Worm (Caenorhabditis elegans) whole organism, late embryonic: Measurements from ENCODE around the gene srh-46.

Source experiments
- F13H6.1 ChIP-seq: sonication (generic microtip); optimal IDR thresholded peaks from 2 replicates; lab custom pipeline; 2016; ENCODE audit warnings: missing genetic modification characterization, missing compliant biosample characterization
- K02D7.2 ChIP-seq: sonication (generic microtip); optimal IDR thresholded peaks from 2 replicates; lab custom pipeline; 2017; ENCODE audit warnings: mild to moderate bottlenecking, missing genetic modification characterization, missing compliant biosample characterization
- K09A11.1 ChIP-seq: sonication (generic microtip); optimal IDR thresholded peaks from 2 replicates; lab custom pipeline; 2017; ENCODE audit warnings: antibody characterized with exemption, mild to moderate bottlenecking, missing genetic modification characterization, missing compliant biosample characterization; ENCODE audit not compliant: insufficient read depth
- T23F11.4 ChIP-seq: fragments of 200-800 bp; sonication (Bioruptor generic); optimal IDR thresholded peaks from 2 replicates; lab custom pipeline; 2018; ENCODE audit warnings: mild to moderate bottlenecking, missing genetic modification characterization, missing compliant biosample characterization
- Y22D7AL.16 ChIP-seq: sonication (generic microtip); optimal IDR thresholded peaks from 2 replicates; lab custom pipeline; 2016; ENCODE audit warnings: missing genetic modification characterization, missing compliant biosample characterization
- ama-1 ChIP-seq: fragments of 150-350 bp; optimal IDR thresholded peaks from 2 replicates; lab custom pipeline; 2014
- ceh-18 ChIP-seq: sonication (generic microtip); optimal IDR thresholded peaks from 2 replicates; lab custom pipeline; 2016; ENCODE audit warnings: missing genetic modification characterization, missing compliant biosample characterization
- ceh-19 ChIP-seq: fragments of 200-800 bp; sonication (Bioruptor generic); optimal IDR thresholded peaks from 2 replicates; lab custom pipeline; 2018; ENCODE audit warnings: mild to moderate bottlenecking, missing genetic modification characterization, missing compliant biosample characterization
- ceh-2 ChIP-seq: sonication (generic microtip); optimal IDR thresholded peaks from 2 replicates; lab custom pipeline; 2016; ENCODE audit warnings: missing genotype, missing genetic modification characterization, missing compliant biosample characterization
- ceh-22 ChIP-seq: sonication (generic microtip); optimal IDR thresholded peaks from 2 replicates; lab custom pipeline; 2017; ENCODE audit warnings: missing biosample characterization, missing genetic modification characterization
- ceh-24 ChIP-seq: sonication (generic microtip); optimal IDR thresholded peaks from 2 replicates; lab custom pipeline; 2016; ENCODE audit warnings: mild to moderate bottlenecking, missing genetic modification characterization, missing compliant biosample characterization
- ceh-45 ChIP-seq: fragments of 200-800 bp; sonication (Bioruptor generic); IDR thresholded peaks from 2 replicates; pipeline ENCODE4 v1.3.6; 2022; ENCODE audit warnings: missing genetic modification reagents, missing genetic modification characterization, missing compliant biosample characterization
- ceh-48 ChIP-seq: sonication (generic microtip); optimal IDR thresholded peaks from 2 replicates; lab custom pipeline; 2016; ENCODE audit warnings: missing genetic modification characterization, inconsistent platforms, missing compliant biosample characterization
- ceh-6 ChIP-seq: fragments of 200-800 bp; sonication (Bioruptor generic); optimal IDR thresholded peaks from 2 replicates; lab custom pipeline; 2018; ENCODE audit warnings: mild to moderate bottlenecking, missing genetic modification characterization, missing compliant biosample characterization
- che-1 ChIP-seq: sonication (generic microtip); optimal IDR thresholded peaks from 2 replicates; lab custom pipeline; 2016; ENCODE audit warnings: mild to moderate bottlenecking, missing genetic modification characterization, missing compliant biosample characterization
- elt-2 ChIP-seq: sonication (generic microtip); optimal IDR thresholded peaks from 2 replicates; lab custom pipeline; 2016; ENCODE audit warnings: missing genetic modification reagents, missing genetic modification characterization, missing compliant biosample characterization
- elt-4 ChIP-seq: sonication (generic microtip); optimal IDR thresholded peaks from 2 replicates; lab custom pipeline; 2016; ENCODE audit warnings: missing genetic modification characterization, missing compliant biosample characterization
- fax-1 ChIP-seq: sonication (generic microtip); optimal IDR thresholded peaks from 2 replicates; lab custom pipeline; 2016; ENCODE audit warnings: missing genotype, missing genetic modification characterization, missing compliant biosample characterization
- gmeb-2 ChIP-seq: sonication (generic microtip); optimal IDR thresholded peaks from 2 replicates; lab custom pipeline; 2016; ENCODE audit warnings: missing genetic modification characterization, inconsistent platforms, missing compliant biosample characterization
- hlh-13 ChIP-seq: fragments of 200-800 bp; sonication (Bioruptor generic); optimal IDR thresholded peaks from 2 replicates; lab custom pipeline; 2018; ENCODE audit warnings: mild to moderate bottlenecking, missing genetic modification characterization, missing compliant biosample characterization
- hlh-30 ChIP-seq: sonication (generic microtip); optimal IDR thresholded peaks from 2 replicates; lab custom pipeline; 2017; ENCODE audit warnings: antibody characterized with exemption, missing genetic modification characterization, missing compliant biosample characterization; ENCODE audit not compliant: insufficient read depth
- hlh-8 ChIP-seq: sonication (generic microtip); optimal IDR thresholded peaks from 2 replicates; lab custom pipeline; 2016; ENCODE audit warnings: missing genotype, missing genetic modification characterization, missing compliant biosample characterization
- lim-6 ChIP-seq: sonication (generic microtip); optimal IDR thresholded peaks from 2 replicates; lab custom pipeline; 2016; ENCODE audit warnings: missing genetic modification characterization, missing compliant biosample characterization
- madf-2 ChIP-seq: sonication (generic microtip); optimal IDR thresholded peaks from 2 replicates; lab custom pipeline; 2017; ENCODE audit warnings: missing genetic modification characterization, missing compliant biosample characterization
- npax-4 ChIP-seq: sonication (generic microtip); optimal IDR thresholded peaks from 2 replicates; lab custom pipeline; 2016; ENCODE audit warnings: missing genetic modification characterization, missing compliant biosample characterization
- pag-3 ChIP-seq: sonication (generic microtip); optimal IDR thresholded peaks from 2 replicates; lab custom pipeline; 2016; ENCODE audit warnings: missing compliant biosample characterization, missing genetic modification characterization, borderline replicate concordance
- pax-1 ChIP-seq: fragments of 150-350 bp; optimal IDR thresholded peaks from 2 replicates; lab custom pipeline; 2014; ENCODE audit warnings: missing biosample characterization, missing genetic modification characterization
- pha-2 ChIP-seq: sonication (generic microtip); optimal IDR thresholded peaks from 2 replicates; lab custom pipeline; 2017; ENCODE audit warnings: mild to moderate bottlenecking, missing genetic modification characterization, missing compliant biosample characterization
- pqm-1 ChIP-seq: sonication (generic microtip); optimal IDR thresholded peaks from 2 replicates; lab custom pipeline; 2016; ENCODE audit warnings: missing genetic modification characterization, missing compliant biosample characterization
- pros-1 ChIP-seq: fragments of 150-350 bp; optimal IDR thresholded peaks from 2 replicates; lab custom pipeline; 2014; ENCODE audit warnings: missing biosample characterization, missing genetic modification reagents, missing genetic modification characterization
- rnt-1 ChIP-seq: sonication (generic microtip); optimal IDR thresholded peaks from 2 replicates; lab custom pipeline; 2016; ENCODE audit warnings: missing genetic modification characterization, missing compliant biosample characterization
- sdc-2 ChIP-seq: sonication (generic microtip); optimal IDR thresholded peaks from 2 replicates; lab custom pipeline; 2016; ENCODE audit warnings: missing genotype, missing genetic modification characterization, missing compliant biosample characterization
- sox-2 ChIP-seq: fragments of 200-800 bp; sonication (Bioruptor generic); IDR thresholded peaks from 2 replicates; pipeline ENCODE4 v1.3.6; 2022; ENCODE audit warnings: missing genetic modification reagents, missing genetic modification characterization, missing compliant biosample characterization
- sox-4 ChIP-seq: sonication (generic microtip); optimal IDR thresholded peaks from 2 replicates; lab custom pipeline; 2017; ENCODE audit warnings: mild to moderate bottlenecking, missing genetic modification characterization, inconsistent platforms, missing compliant biosample characterization
- syd-9 ChIP-seq: sonication (generic microtip); optimal IDR thresholded peaks from 2 replicates; lab custom pipeline; 2016; ENCODE audit warnings: mild to moderate bottlenecking, missing genetic modification characterization, moderate library complexity, missing compliant biosample characterization
- tbx-7 ChIP-seq: sonication (generic microtip); optimal IDR thresholded peaks from 2 replicates; lab custom pipeline; 2016; ENCODE audit warnings: missing genotype, missing genetic modification characterization, missing compliant biosample characterization
- ttx-3 ChIP-seq: sonication (generic microtip); optimal IDR thresholded peaks from 2 replicates; lab custom pipeline; 2016; ENCODE audit warnings: missing genetic modification reagents, missing genetic modification characterization, missing compliant biosample characterization
- unc-3 ChIP-seq, 2 experiments: fragments of 200-800 bp in 1 of 2; sonication (Bioruptor generic) in 1 of 2; sonication (generic microtip) in 1 of 2; conservative IDR thresholded peaks in 1 of 2; optimal IDR thresholded peaks in 1 of 2; 2 replicates each; pipeline versions ENCODE4 v1.3.6 to Lab custom; 2016 to 2022; ENCODE audit warnings: missing compliant biosample characterization in 2 of 2, missing genetic modification characterization in 2 of 2, missing genetic modification reagents in 1 of 2
- unc-42 ChIP-seq: sonication (generic microtip); optimal IDR thresholded peaks from 2 replicates; lab custom pipeline; 2016; ENCODE audit warnings: missing genotype, missing genetic modification characterization, missing compliant biosample characterization
- unc-55 ChIP-seq: sonication (generic microtip); optimal IDR thresholded peaks from 2 replicates; lab custom pipeline; 2017; ENCODE audit warnings: missing biosample characterization, missing genetic modification reagents, missing genetic modification characterization
- ztf-16 ChIP-seq: sonication (generic microtip); optimal IDR thresholded peaks from 2 replicates; lab custom pipeline; 2017; ENCODE audit warnings: missing genetic modification characterization, missing compliant biosample characterization

srh-46 gene

DNA sequence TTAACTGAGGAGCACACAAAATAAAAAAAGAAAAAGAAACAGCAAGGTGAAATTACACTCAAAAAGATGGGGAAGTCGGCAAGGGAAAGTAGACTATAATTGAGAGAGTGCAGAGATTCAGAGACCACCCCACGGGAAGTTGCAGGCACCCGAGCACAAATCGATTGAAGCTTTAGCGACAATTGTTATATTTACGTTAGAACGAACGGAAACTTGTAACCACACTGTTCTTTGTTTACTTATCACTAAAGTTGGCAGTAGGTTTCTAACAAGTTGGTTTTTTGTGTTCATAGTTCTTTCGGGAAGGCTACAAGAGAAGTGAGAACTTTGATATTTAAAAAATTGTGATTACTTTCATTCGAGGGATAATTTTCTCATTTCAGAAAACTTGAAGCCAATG lies 19.0 kb upstream of the srh-46 start, which contains the start of gene F47G9.4:
Gene F47G9.4 (minus strand): TSS at position 98 of the 400 bp plus-strand sequence.
- TF ChIP-seq unc-42 (tag; lab: Kevin White, UChicago) (no peak), ama-1 (lab: Kevin White, UChicago) (no peak), elt-2 (tag; lab: Kevin White, UChicago) (no peak), Y22D7AL.16 (tag; lab: Kevin White, UChicago) (no peak), unc-3 (GFP tag; conservative IDR thresholded peaks at IDR 0.05; lab: Robert Waterston, UW) (no peak), unc-3 (tag; optimal IDR thresholded peaks at IDR 0.05; lab: Kevin White, UChicago) (no peak), ceh-2 (tag; lab: Kevin White, UChicago) (no peak), rnt-1 (tag; lab: Kevin White, UChicago) (no peak), pax-1 (tag; lab: Kevin White, UChicago) (no peak), ztf-16 (tag; lab: Kevin White, UChicago) (no peak), gmeb-2 (tag; lab: Kevin White, UChicago) (no peak), sox-2 (GFP tag; lab: Robert Waterston, UW) (no peak), ceh-19 (GFP tag; lab: Kevin White, UChicago) (no peak), syd-9 (tag; lab: Kevin White, UChicago) (no peak), K09A11.1 (tag; lab: Kevin White, UChicago) (no peak), sdc-2 (tag; lab: Kevin White, UChicago) (no peak), ceh-6 (no peak), ceh-45 (GFP tag; lab: Robert Waterston, UW) (no peak), madf-2 (tag; lab: Kevin White, UChicago) (no peak)

DNA sequence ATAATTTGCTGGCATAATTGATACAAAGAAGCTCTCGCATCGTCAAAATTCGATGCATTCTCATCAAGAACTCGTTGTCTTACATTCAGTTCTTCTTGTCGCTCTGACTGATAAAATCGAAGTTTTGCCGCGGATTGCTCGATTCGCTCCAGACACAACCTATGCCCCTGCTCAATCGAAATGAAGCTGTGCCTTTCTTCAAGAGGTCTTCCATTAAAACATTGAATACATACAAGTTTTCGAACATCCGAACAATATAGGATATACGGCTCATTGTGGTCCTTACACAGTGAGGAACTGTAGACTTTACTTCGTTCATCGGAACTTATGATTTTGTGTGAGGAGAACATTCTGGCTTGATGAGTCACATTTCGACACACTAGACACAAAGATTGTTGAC lies 18.2 kb upstream of the srh-46 start:
- no peak for TF ChIP-seq K02D7.2
- TF ChIP-seq tbx-7 (tag; lab: Kevin White, UChicago), result no peak
- TF ChIP-seq F13H6.1 (tag; lab: Kevin White, UChicago), result no peak
- no peak for TF ChIP-seq unc-42 (tag; lab: Kevin White, UChicago)
- TF ChIP-seq npax-4 (tag; lab: Kevin White, UChicago), result no peak
- no peak for TF ChIP-seq pqm-1 (tag; lab: Kevin White, UChicago)
- no peak for TF ChIP-seq fax-1 (tag; lab: Kevin White, UChicago)

DNA sequence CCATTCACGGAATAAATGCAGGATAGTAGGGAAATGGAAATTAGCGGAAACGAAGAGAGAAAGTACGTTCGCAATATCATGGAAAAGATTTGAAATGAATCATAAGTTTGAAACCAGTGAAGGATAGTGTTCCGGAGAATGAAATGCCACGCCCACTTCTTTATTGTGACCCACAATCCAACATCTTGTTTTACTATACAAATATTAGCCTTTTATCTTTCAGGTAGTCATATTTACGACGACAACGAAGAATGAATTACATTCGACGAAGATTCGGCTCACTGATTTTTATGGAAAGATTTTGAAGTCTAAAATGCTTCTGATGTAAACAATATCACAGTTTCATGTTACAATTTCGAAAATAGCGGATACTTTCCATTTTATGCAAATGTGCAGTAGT lies 14.1 kb upstream of the srh-46 start, which contains the start of gene cutl-18:
Gene cutl-18 (minus strand): TSS at position 101 of the 400 bp plus-strand sequence.
- TF ChIP-seq pag-3 (tag; lab: Kevin White, UChicago) (no peak), hlh-30 (tag; lab: Kevin White, UChicago) (no peak), pros-1 (tag; lab: Kevin White, UChicago) (no peak), che-1 (tag; lab: Kevin White, UChicago) (no peak), Y22D7AL.16 (tag; lab: Kevin White, UChicago) (no peak), ttx-3 (tag; lab: Kevin White, UChicago) (no peak), lim-6 (tag; lab: Kevin White, UChicago) (no peak), ceh-48 (no peak), pax-1 (tag; lab: Kevin White, UChicago) (no peak)

DNA sequence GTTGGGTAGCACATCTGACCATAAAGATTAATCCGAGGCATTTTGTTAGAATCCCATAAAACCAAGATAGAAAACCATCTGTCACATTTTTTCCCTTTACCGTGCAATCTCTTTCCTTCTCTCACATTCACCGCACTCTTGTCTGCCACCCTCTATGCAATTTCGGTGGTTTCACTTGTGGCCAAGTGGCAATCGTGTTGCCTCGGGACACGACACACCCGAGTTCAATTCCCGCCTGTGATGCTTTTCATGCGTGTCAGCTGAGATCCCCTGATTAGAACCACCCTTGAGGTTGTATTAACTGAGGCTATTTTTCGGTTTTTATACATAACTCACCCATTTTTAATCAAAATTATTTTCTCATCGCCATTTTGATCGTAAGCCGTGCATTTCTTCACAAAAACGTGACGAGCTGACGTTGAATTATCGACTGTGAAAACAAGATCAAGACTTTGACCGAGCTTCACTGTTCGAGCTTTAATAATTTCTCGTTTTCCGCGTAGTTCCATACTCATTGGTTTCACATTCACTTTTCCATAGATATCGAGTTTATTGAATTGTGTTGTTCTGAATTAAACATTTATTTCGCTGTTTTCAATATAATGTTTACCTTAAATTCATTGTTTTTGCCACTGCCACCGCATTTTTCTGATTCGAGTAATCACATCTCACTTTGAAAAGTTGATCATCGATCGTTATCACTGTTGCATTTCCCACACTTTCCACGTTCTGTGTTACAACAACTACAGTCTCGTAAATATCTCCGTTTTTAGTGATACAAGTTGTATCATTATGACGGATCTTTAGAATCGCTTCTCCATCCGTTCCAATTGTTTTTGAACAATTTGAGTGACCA lies 11.6 kb upstream of the srh-46 start:
- TF ChIP-seq pros-1 (tag; lab: Kevin White, UChicago) (peak; percentile 90), sox-4 (peak; percentile 99), fax-1 (tag; lab: Kevin White, UChicago) (peak; percentile 96), K09A11.1 (tag; lab: Kevin White, UChicago) (peak; percentile 98), T23F11.4 (peak; percentile 100), ama-1 (lab: Kevin White, UChicago) (no peak), ceh-48 (peak; percentile 98), ceh-2 (tag; lab: Kevin White, UChicago) (peak; percentile 99), hlh-13 (peak; percentile 99), ceh-45 (GFP tag; lab: Robert Waterston, UW) (peak; percentile 99), madf-2 (tag; lab: Kevin White, UChicago) (peak; percentile 97), ceh-22 (tag; lab: Kevin White, UChicago) (peak; percentile 97), ceh-18 (tag; lab: Kevin White, UChicago) (peak; percentile 96), unc-55 (GFP tag; lab: Kevin White, UChicago) (peak; percentile 65), K02D7.2 (peak; percentile 100), elt-4 (tag; lab: Kevin White, UChicago) (peak; percentile 97), ztf-16 (tag; lab: Kevin White, UChicago) (peak; percentile 97), sox-2 (GFP tag; lab: Robert Waterston, UW) (peak; percentile 98), pax-1 (tag; lab: Kevin White, UChicago) (peak; percentile 76), pha-2 (tag; lab: Kevin White, UChicago) (peak; percentile 96), lim-6 (tag; lab: Kevin White, UChicago) (peak; percentile 99), ceh-24 (tag; lab: Kevin White, UChicago) (peak; percentile 97), hlh-8 (peak; percentile 97), unc-3 (GFP tag; conservative IDR thresholded peaks at IDR 0.05; lab: Robert Waterston, UW) (peak; percentile 99), unc-3 (tag; optimal IDR thresholded peaks at IDR 0.05; lab: Kevin White, UChicago) (peak; percentile 95)
